Worm (Caenorhabditis elegans) whole organism, L2 larva: Measurements from ENCODE around the gene lin-24.
"Not testable (repeated sequence)": the region's sequence is repeated elsewhere in the genome, so short reads cannot be mapped to it uniquely, and the experiment has no call there.

ENCODE experiments used
- ZK546.5 ChIP-seq: sonication (generic microtip); optimal IDR thresholded peaks from 2 replicates; lab custom pipeline; 2017; ENCODE audit warnings: missing biosample characterization, missing genetic modification characterization
- alr-1 ChIP-seq: fragments of 150-350 bp; optimal IDR thresholded peaks from 2 replicates; lab custom pipeline; 2014; ENCODE audit warnings: missing biosample characterization, missing genetic modification characterization
- ama-1 ChIP-seq: fragments of 150-350 bp; optimal IDR thresholded peaks from 2 replicates; lab custom pipeline; 2018; ENCODE audit warnings: inconsistent platforms
- blmp-1 ChIP-seq: sonication (generic microtip); optimal IDR thresholded peaks from 2 replicates; lab custom pipeline; 2017; ENCODE audit warnings: missing genetic modification characterization, mild to moderate bottlenecking, missing compliant biosample characterization, antibody characterized with exemption, moderate library complexity; ENCODE audit not compliant: insufficient read depth
- ceh-82 ChIP-seq: fragments of 150-350 bp; optimal IDR thresholded peaks from 2 replicates; lab custom pipeline; 2014; ENCODE audit warnings: missing biosample characterization, missing genetic modification characterization
- dmd-4 ChIP-seq: sonication (generic microtip); optimal IDR thresholded peaks from 2 replicates; lab custom pipeline; 2017; ENCODE audit warnings: missing biosample characterization, missing genetic modification characterization
- elt-3 ChIP-seq: sonication (generic microtip); optimal IDR thresholded peaks from 2 replicates; lab custom pipeline; 2017; ENCODE audit warnings: missing biosample characterization, missing genetic modification characterization
- lin-11 ChIP-seq: fragments of 150-350 bp; sonication (generic microtip); optimal IDR thresholded peaks from 2 replicates; lab custom pipeline; 2014; ENCODE audit warnings: missing biosample characterization, missing genetic modification characterization, inconsistent platforms, mixed read lengths
- lsy-2 ChIP-seq, 2 experiments: fragments of 150-350 bp in 1 of 2; sonication (generic microtip) in 1 of 2; optimal IDR thresholded peaks; 2 replicates each; lab custom pipeline; 2014 to 2017; ENCODE audit warnings: missing biosample characterization in 2 of 2, missing genetic modification characterization in 2 of 2
- nhr-10 ChIP-seq: sonication (generic microtip); optimal IDR thresholded peaks from 2 replicates; lab custom pipeline; 2017; ENCODE audit warnings: missing biosample characterization, missing genetic modification characterization
- nhr-12 ChIP-seq: fragments of 150-350 bp; optimal IDR thresholded peaks from 2 replicates; lab custom pipeline; 2014; ENCODE audit warnings: missing biosample characterization, missing genetic modification characterization
- nhr-129 ChIP-seq: fragments of 150-350 bp; optimal IDR thresholded peaks from 2 replicates; lab custom pipeline; 2014; ENCODE audit warnings: missing biosample characterization, missing genetic modification characterization
- nhr-21 ChIP-seq: fragments of 150-350 bp; optimal IDR thresholded peaks from 2 replicates; lab custom pipeline; 2014; ENCODE audit warnings: missing biosample characterization, missing genetic modification characterization
- nhr-25 ChIP-seq: fragments of 150-350 bp; sonication (generic microtip); optimal IDR thresholded peaks from 3 replicates; lab custom pipeline; 2014; ENCODE audit warnings: missing biosample characterization, missing genetic modification characterization
- nhr-6 ChIP-seq: fragments of 150-350 bp; optimal IDR thresholded peaks from 2 replicates; lab custom pipeline; 2014; ENCODE audit warnings: missing biosample characterization, missing genetic modification characterization
- sem-4 ChIP-seq: fragments of 150-350 bp; optimal IDR thresholded peaks from 2 replicates; lab custom pipeline; 2014; ENCODE audit warnings: missing biosample characterization, missing genetic modification reagents, missing genetic modification characterization
- sma-9 ChIP-seq, 2 experiments: fragments of 150-350 bp in 1 of 2; sonication (generic microtip) in 1 of 2; optimal IDR thresholded peaks; 2 replicates each; lab custom pipeline; 2014 to 2016; ENCODE audit warnings: missing genetic modification characterization in 2 of 2, mild to moderate bottlenecking in 1 of 2, missing biosample characterization in 1 of 2, missing compliant biosample characterization in 1 of 2, missing genetic modification reagents in 1 of 2, moderate library complexity in 1 of 2
- unc-55 ChIP-seq: fragments of 150-350 bp; sonication (generic microtip); optimal IDR thresholded peaks from 3 replicates; lab custom pipeline; 2014; ENCODE audit warnings: missing biosample characterization, missing genetic modification reagents, missing genetic modification characterization
- zag-1 ChIP-seq: fragments of 150-350 bp; optimal IDR thresholded peaks from 2 replicates; lab custom pipeline; 2014; ENCODE audit warnings: missing biosample characterization, missing genetic modification characterization
- ztf-4 ChIP-seq: fragments of 150-350 bp; optimal IDR thresholded peaks from 2 replicates; lab custom pipeline; 2014; ENCODE audit warnings: missing biosample characterization, missing genetic modification characterization

The lin-24 gene

ce11 chrIV:12165432-12166078, 36.3 kb downstream of the lin-24 start:
- no peak for TF ChIP-seq ztf-4 (tag; lab: Kevin White, UChicago)
- no peak for TF ChIP-seq sem-4 (tag; lab: Kevin White, UChicago)
- TF ChIP-seq elt-3 (tag; lab: Kevin White, UChicago): no peak
- peak; percentile 50 for TF ChIP-seq nhr-129 (tag; lab: Kevin White, UChicago)
- no peak for TF ChIP-seq zag-1
- no peak for TF ChIP-seq lin-11 (tag; lab: Kevin White, UChicago)
- no peak for TF ChIP-seq nhr-10 (tag; lab: Kevin White, UChicago)

- TF ChIP-seq ZK546.5 (no peak), lsy-2 (tag; optimal IDR thresholded peaks at IDR 0.05; lab: Kevin White, UChicago) (no peak), unc-55 (no peak), sma-9 (GFP tag; optimal IDR thresholded peaks at IDR 0.05; lab: Kevin White, UChicago) (no peak), sma-9 (tag; optimal IDR thresholded peaks at IDR 0.05; lab: Kevin White, UChicago) (no peak), nhr-6 (no peak), nhr-21 (no peak), blmp-1 (tag; lab: Kevin White, UChicago) (no peak), ama-1 (lab: Kevin White, UChicago) (no peak), alr-1 (no peak), nhr-12 (tag; lab: Kevin White, UChicago) (no peak), ceh-82 (tag; lab: Kevin White, UChicago) (no peak)
Observed at ce11 chrIV:12167944-12168343, 38.6 kb downstream of the lin-24 start, which contains the start of gene F20B10.3. TSS of gene F20B10.3 (plus strand) at chrIV:12168244.

ce11 chrIV:12178235-12178634, 48.9 kb downstream of the lin-24 start, which contains the start of gene nlr-1:
TSS of gene nlr-1 (minus strand) at chrIV:12178335.
- TF ChIP-seq dmd-4 (tag; lab: Kevin White, UChicago); lin-11 (tag; lab: Kevin White, UChicago); nhr-25: not testable (repeated sequence)
